Worm (Caenorhabditis elegans) whole organism, midembryonic: Measurements from ENCODE around the gene ndub-2.

Experiments
- T22C8.4 ChIP-seq: fragments of 200-800 bp; sonication (Bioruptor generic); IDR thresholded peaks from 2 replicates; pipeline ENCODE4 v1.3.6; 2022; ENCODE audit warnings: missing genetic modification characterization, missing compliant biosample characterization
- cog-1 ChIP-seq: sonication (generic microtip); optimal IDR thresholded peaks from 2 replicates; lab custom pipeline; 2016; ENCODE audit warnings: missing genetic modification characterization, missing compliant biosample characterization
- flt-1 ChIP-seq: fragments of 200-800 bp; sonication (Bioruptor generic); IDR thresholded peaks from 2 replicates; pipeline ENCODE4 v1.3.6; 2022; ENCODE audit warnings: missing genetic modification characterization, missing compliant biosample characterization
- ztf-23 ChIP-seq: fragments of 200-800 bp; sonication (Bioruptor generic); IDR thresholded peaks from 2 replicates; pipeline ENCODE4 v1.3.6; 2022; ENCODE audit warnings: missing genetic modification reagents, missing genetic modification characterization, missing compliant biosample characterization
- ztf-29 ChIP-seq: fragments of 200-800 bp; sonication (Bioruptor generic); IDR thresholded peaks from 2 replicates; pipeline ENCODE4 v1.3.6; 2022; ENCODE audit warnings: missing genetic modification reagents, missing genetic modification characterization, missing compliant biosample characterization

DNA sequence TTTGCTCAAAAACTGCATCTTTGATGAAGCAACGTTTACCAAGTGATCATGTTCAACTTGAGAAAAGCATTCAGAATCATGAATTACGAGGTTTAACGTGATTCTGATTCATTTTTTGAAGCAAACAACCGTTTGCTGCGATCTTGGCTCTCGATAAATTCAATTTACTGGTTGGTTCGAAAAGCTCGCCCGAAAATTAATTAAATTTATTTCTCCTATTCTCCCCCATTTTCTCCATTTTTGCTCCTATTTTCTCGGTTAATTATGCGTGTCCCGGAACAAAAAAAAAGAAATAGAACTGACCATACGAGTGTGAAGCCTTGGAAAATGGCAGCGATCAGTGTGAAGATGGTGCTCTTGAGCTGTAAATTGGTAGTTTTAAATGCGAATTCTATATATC lies 39.3 kb upstream of the ndub-2 start:
- no peak for TF ChIP-seq cog-1 (tag; lab: Kevin White, UChicago)
- TF ChIP-seq flt-1 (GFP tag; lab: Robert Waterston, UW), result no peak
- no peak for TF ChIP-seq T22C8.4 (GFP tag; lab: Robert Waterston, UW)
- TF ChIP-seq ztf-29 (GFP tag; lab: Robert Waterston, UW), result no peak
- no peak for TF ChIP-seq ztf-23 (GFP tag; lab: Robert Waterston, UW)
